Worm (Caenorhabditis elegans): ENCODE results near the gene T06E4.7.

The T06E4.7 gene

ce11 chrV:9654154-9654805 is 28.1 kb downstream of the T06E4.7 start, which contains the start of gene cyp-29A4 (continued):
- TF ChIP-seq Y53G8AR.9 (GFP tag; conservative IDR thresholded peaks at IDR 0.05) (no peak), die-1 (tag; optimal IDR thresholded peaks at IDR 0.05) (no peak), lin-40 (tag; optimal IDR thresholded peaks at IDR 0.05) (no peak), F55B11.4 (tag; optimal IDR thresholded peaks at IDR 0.05; ENCODE audit: borderline replicate concordance, insufficient read depth) (no peak), hlh-26 (GFP tag; conservative IDR thresholded peaks at IDR 0.05) (no peak)

- TF ChIP-seq F23B12.7 (tag; optimal IDR thresholded peaks at IDR 0.05; ENCODE audit: insufficient read depth) (no peak), unc-62 (GFP tag; optimal IDR thresholded peaks at IDR 0.05) (no peak), cebp-1 (GFP tag; IDR thresholded peaks at IDR 0.05) (no peak), cebp-1 (tag; optimal IDR thresholded peaks at IDR 0.05) (no peak), lag-1 (GFP tag; IDR thresholded peaks at IDR 0.05) (no peak), egl-18 (GFP tag; IDR thresholded peaks at IDR 0.05) (no peak), madf-8 (GFP tag; conservative IDR thresholded peaks at IDR 0.05) (no peak), nhr-90 (tag; optimal IDR thresholded peaks at IDR 0.05) (no peak), dox-1 (GFP tag; IDR thresholded peaks at IDR 0.05) (no peak), athp-1 (tag; optimal IDR thresholded peaks at IDR 0.05) (no peak), T26A5.8 (tag; optimal IDR thresholded peaks at IDR 0.05) (no peak), ceh-100 (GFP tag; IDR thresholded peaks at IDR 0.05) (no peak), madf-10 (tag; optimal IDR thresholded peaks at IDR 0.05) (no peak), lin-40 (tag; optimal IDR thresholded peaks at IDR 0.05) (no peak), atf-7 (tag; optimal IDR thresholded peaks at IDR 0.05) (no peak), ZK185.1 (tag; optimal IDR thresholded peaks at IDR 0.05; ENCODE audit: poor library complexity, severe bottlenecking) (no peak), ceh-91 (GFP tag; IDR thresholded peaks at IDR 0.05) (no peak), chd-7 (tag; optimal IDR thresholded peaks at IDR 0.05) (no peak), ekl-4 (GFP tag; IDR thresholded peaks at IDR 0.05) (no peak), let-607 (tag; optimal IDR thresholded peaks at IDR 0.05) (no peak), somi-1 (GFP tag; optimal IDR thresholded peaks at IDR 0.05) (no peak)
Observed at ce11 chrV:9661514-9661913, 35.3 kb downstream of the T06E4.7 start, which contains the start of gene pitr-4. TSS of gene pitr-4 (minus strand) at chrV:9661614.

ce11 chrV:9663948-9664347 is 37.8 kb downstream of the T06E4.7 start:
- no peak for TF ChIP-seq nfyb-1 (GFP tag; IDR thresholded peaks at IDR 0.05)
- no peak for TF ChIP-seq ztf-28 (GFP tag; IDR thresholded peaks at IDR 0.05)
- no peak for TF ChIP-seq him-1 (tag; optimal IDR thresholded peaks at IDR 0.05)
- TF ChIP-seq lir-1 (GFP tag; conservative IDR thresholded peaks at IDR 0.05) = no peak
- TF ChIP-seq nhr-120 (GFP tag; IDR thresholded peaks at IDR 0.05) = no peak
- TF ChIP-seq lin-54 (GFP tag; optimal IDR thresholded peaks at IDR 0.05) = no peak
- TF ChIP-seq B0019.2 (GFP tag; conservative IDR thresholded peaks at IDR 0.05) = no peak
- TF ChIP-seq F55B11.4 (tag; optimal IDR thresholded peaks at IDR 0.05; ENCODE audit: borderline replicate concordance, insufficient read depth) = no peak

- TF ChIP-seq ZK185.1 (tag; optimal IDR thresholded peaks at IDR 0.05; ENCODE audit: poor library complexity, severe bottlenecking) (peak; percentile 21), Y56A3A.18 (GFP tag; IDR thresholded peaks at IDR 0.05) (0 out of 2 replicates have a peak, but pooled peaks have one; percentile 28), K12H6.12 (tag; optimal IDR thresholded peaks at IDR 0.05) (peak; percentile 5), Y53G8AR.9 (GFP tag; conservative IDR thresholded peaks at IDR 0.05) (no peak)
Observed at ce11 chrV:9664620-9665019, 38.4 kb downstream of the T06E4.7 start.
